Worm (Caenorhabditis elegans) whole organism, late embryonic: ENCODE data around the gene B0410.3.

ENCODE experiments used
- K02D7.2 ChIP-seq: sonication (generic microtip); optimal IDR thresholded peaks from 2 replicates; lab custom pipeline; 2017; ENCODE audit warnings: mild to moderate bottlenecking, missing genetic modification characterization, missing compliant biosample characterization
- K09A11.1 ChIP-seq: sonication (generic microtip); optimal IDR thresholded peaks from 2 replicates; lab custom pipeline; 2017; ENCODE audit warnings: antibody characterized with exemption, mild to moderate bottlenecking, missing genetic modification characterization, missing compliant biosample characterization; ENCODE audit not compliant: insufficient read depth
- Y22D7AL.16 ChIP-seq: sonication (generic microtip); optimal IDR thresholded peaks from 2 replicates; lab custom pipeline; 2016; ENCODE audit warnings: missing genetic modification characterization, missing compliant biosample characterization
- ceh-14 ChIP-seq: sonication (generic microtip); optimal IDR thresholded peaks from 2 replicates; lab custom pipeline; 2016; ENCODE audit warnings: missing genotype, missing genetic modification characterization, missing compliant biosample characterization
- ceh-24 ChIP-seq: sonication (generic microtip); optimal IDR thresholded peaks from 2 replicates; lab custom pipeline; 2016; ENCODE audit warnings: mild to moderate bottlenecking, missing genetic modification characterization, missing compliant biosample characterization
- ceh-31 ChIP-seq: sonication (generic microtip); optimal IDR thresholded peaks from 2 replicates; lab custom pipeline; 2016; ENCODE audit warnings: missing genetic modification characterization, missing compliant biosample characterization
- ceh-45 ChIP-seq: fragments of 200-800 bp; sonication (Bioruptor generic); IDR thresholded peaks from 2 replicates; pipeline ENCODE4 v1.3.6; 2022; ENCODE audit warnings: missing genetic modification reagents, missing genetic modification characterization, missing compliant biosample characterization
- ceh-6 ChIP-seq: fragments of 200-800 bp; sonication (Bioruptor generic); optimal IDR thresholded peaks from 2 replicates; lab custom pipeline; 2018; ENCODE audit warnings: mild to moderate bottlenecking, missing genetic modification characterization, missing compliant biosample characterization
- che-1 ChIP-seq: sonication (generic microtip); optimal IDR thresholded peaks from 2 replicates; lab custom pipeline; 2016; ENCODE audit warnings: mild to moderate bottlenecking, missing genetic modification characterization, missing compliant biosample characterization
- elt-4 ChIP-seq: sonication (generic microtip); optimal IDR thresholded peaks from 2 replicates; lab custom pipeline; 2016; ENCODE audit warnings: missing genetic modification characterization, missing compliant biosample characterization
- ets-4 ChIP-seq: sonication (generic microtip); optimal IDR thresholded peaks from 2 replicates; lab custom pipeline; 2016; ENCODE audit warnings: missing genetic modification characterization, missing compliant biosample characterization
- hlh-6 ChIP-seq: sonication (generic microtip); optimal IDR thresholded peaks from 2 replicates; lab custom pipeline; 2016; ENCODE audit warnings: missing genotype, missing genetic modification characterization, missing compliant biosample characterization
- lim-6 ChIP-seq: sonication (generic microtip); optimal IDR thresholded peaks from 2 replicates; lab custom pipeline; 2016; ENCODE audit warnings: missing genetic modification characterization, missing compliant biosample characterization
- lin-11 ChIP-seq: fragments of 200-800 bp; sonication (Bioruptor generic); optimal IDR thresholded peaks from 2 replicates; lab custom pipeline; 2018; ENCODE audit warnings: mild to moderate bottlenecking, missing genetic modification characterization, missing compliant biosample characterization
- nhr-11 ChIP-seq: fragments of 150-350 bp; optimal IDR thresholded peaks from 2 replicates; lab custom pipeline; 2014; ENCODE audit warnings: missing biosample characterization, missing genetic modification characterization
- nhr-232 ChIP-seq: sonication (generic microtip); optimal IDR thresholded peaks from 2 replicates; lab custom pipeline; 2016; ENCODE audit warnings: missing genetic modification characterization, missing compliant biosample characterization
- npax-4 ChIP-seq: sonication (generic microtip); optimal IDR thresholded peaks from 2 replicates; lab custom pipeline; 2016; ENCODE audit warnings: missing genetic modification characterization, missing compliant biosample characterization
- pax-1 ChIP-seq: fragments of 150-350 bp; optimal IDR thresholded peaks from 2 replicates; lab custom pipeline; 2014; ENCODE audit warnings: missing biosample characterization, missing genetic modification characterization
- pha-2 ChIP-seq: sonication (generic microtip); optimal IDR thresholded peaks from 2 replicates; lab custom pipeline; 2017; ENCODE audit warnings: mild to moderate bottlenecking, missing genetic modification characterization, missing compliant biosample characterization
- pros-1 ChIP-seq: fragments of 150-350 bp; optimal IDR thresholded peaks from 2 replicates; lab custom pipeline; 2014; ENCODE audit warnings: missing biosample characterization, missing genetic modification reagents, missing genetic modification characterization
- ref-2 ChIP-seq: sonication (generic microtip); optimal IDR thresholded peaks from 2 replicates; lab custom pipeline; 2016; ENCODE audit warnings: missing genetic modification characterization, missing compliant biosample characterization
- sdc-2 ChIP-seq: sonication (generic microtip); optimal IDR thresholded peaks from 2 replicates; lab custom pipeline; 2016; ENCODE audit warnings: missing genotype, missing genetic modification characterization, missing compliant biosample characterization
- sox-2 ChIP-seq: fragments of 200-800 bp; sonication (Bioruptor generic); IDR thresholded peaks from 2 replicates; pipeline ENCODE4 v1.3.6; 2022; ENCODE audit warnings: missing genetic modification reagents, missing genetic modification characterization, missing compliant biosample characterization
- syd-9 ChIP-seq: sonication (generic microtip); optimal IDR thresholded peaks from 2 replicates; lab custom pipeline; 2016; ENCODE audit warnings: mild to moderate bottlenecking, missing genetic modification characterization, moderate library complexity, missing compliant biosample characterization
- tbx-7 ChIP-seq: sonication (generic microtip); optimal IDR thresholded peaks from 2 replicates; lab custom pipeline; 2016; ENCODE audit warnings: missing genotype, missing genetic modification characterization, missing compliant biosample characterization
- ttx-3 ChIP-seq: sonication (generic microtip); optimal IDR thresholded peaks from 2 replicates; lab custom pipeline; 2016; ENCODE audit warnings: missing genetic modification reagents, missing genetic modification characterization, missing compliant biosample characterization
- unc-3 ChIP-seq, 2 experiments: fragments of 200-800 bp in 1 of 2; sonication (Bioruptor generic) in 1 of 2; sonication (generic microtip) in 1 of 2; conservative IDR thresholded peaks in 1 of 2; optimal IDR thresholded peaks in 1 of 2; 2 replicates each; pipeline versions ENCODE4 v1.3.6 to Lab custom; 2016 to 2022; ENCODE audit warnings: missing compliant biosample characterization in 2 of 2, missing genetic modification characterization in 2 of 2, missing genetic modification reagents in 1 of 2
- unc-42 ChIP-seq: sonication (generic microtip); optimal IDR thresholded peaks from 2 replicates; lab custom pipeline; 2016; ENCODE audit warnings: missing genotype, missing genetic modification characterization, missing compliant biosample characterization
- unc-55 ChIP-seq: sonication (generic microtip); optimal IDR thresholded peaks from 2 replicates; lab custom pipeline; 2017; ENCODE audit warnings: missing biosample characterization, missing genetic modification reagents, missing genetic modification characterization
- unc-86 ChIP-seq: sonication (generic microtip); optimal IDR thresholded peaks from 2 replicates; lab custom pipeline; 2016; ENCODE audit warnings: missing genetic modification characterization, missing compliant biosample characterization
- zip-5 ChIP-seq: sonication (generic microtip); optimal IDR thresholded peaks from 2 replicates; lab custom pipeline; 2016; ENCODE audit warnings: missing genetic modification characterization, missing compliant biosample characterization
- ztf-16 ChIP-seq: sonication (generic microtip); optimal IDR thresholded peaks from 2 replicates; lab custom pipeline; 2017; ENCODE audit warnings: missing genetic modification characterization, missing compliant biosample characterization

B0410.3 gene

ce11 chrX:2925950-2926349 is 34.7 kb upstream of the B0410.3 start:
- no peak for TF ChIP-seq lim-6 (tag; lab: Kevin White, UChicago)
- peak; percentile 42 for TF ChIP-seq ceh-31 (tag; lab: Kevin White, UChicago)
- TF ChIP-seq unc-42 (tag; lab: Kevin White, UChicago), result peak; percentile 89
- TF ChIP-seq, all 69 proteins: peak for 2

ce11 chrX:2924438-2924837 is 33.1 kb upstream of the B0410.3 start:
- TF ChIP-seq unc-42 (tag; lab: Kevin White, UChicago), result peak; percentile 79
- no peak for TF ChIP-seq K09A11.1
- TF ChIP-seq ceh-31 (tag; lab: Kevin White, UChicago), result peak; percentile 7
- no peak for TF ChIP-seq nhr-232 (tag; lab: Kevin White, UChicago)
- peak; percentile 5 for TF ChIP-seq ceh-14 (tag; lab: Kevin White, UChicago)
- TF ChIP-seq unc-55 (GFP tag; lab: Kevin White, UChicago), result peak; percentile 31

- TF ChIP-seq sdc-2, result no peak
- no peak for TF ChIP-seq K02D7.2
- no peak for TF ChIP-seq lin-11 (tag; lab: Kevin White, UChicago)
- no peak for TF ChIP-seq sox-2
- no peak for TF ChIP-seq unc-86 (tag; lab: Kevin White, UChicago)
- TF ChIP-seq K09A11.1, result no peak
- no peak for TF ChIP-seq npax-4 (tag; lab: Kevin White, UChicago)
- TF ChIP-seq ceh-24, result no peak
- no peak for TF ChIP-seq nhr-11 (tag; lab: Kevin White, UChicago)
- no peak for TF ChIP-seq ceh-45 (GFP tag; lab: Robert Waterston, UW)
- TF ChIP-seq ref-2 (tag; lab: Kevin White, UChicago), result no peak
- TF ChIP-seq che-1 (tag; lab: Kevin White, UChicago), result no peak
These were observed 32.6 kb upstream of the B0410.3 start, which contains the start of gene hst-3.2 for ce11 chrX:2923888-2924287. hst-3.2 (minus strand) TSS chrX:2923988.

- TF ChIP-seq unc-42 (tag; lab: Kevin White, UChicago), result peak; percentile 36
- TF ChIP-seq pros-1 (tag; lab: Kevin White, UChicago), result no peak
These were observed 31.4 kb upstream of the B0410.3 start for ce11 chrX:2922602-2923203.

ce11 chrX:2921737-2922136 is 30.4 kb upstream of the B0410.3 start:
- TF ChIP-seq unc-42 (tag; lab: Kevin White, UChicago) (peak; percentile 43), ets-4 (tag; lab: Kevin White, UChicago) (no peak)
- TF ChIP-seq, all 69 proteins: peak for 1

- TF ChIP-seq ceh-45 (GFP tag; lab: Robert Waterston, UW) (no peak), pros-1 (tag; lab: Kevin White, UChicago) (no peak), hlh-6 (tag; lab: Kevin White, UChicago) (no peak), K02D7.2 (no peak), ztf-16 (tag; lab: Kevin White, UChicago) (no peak), elt-4 (tag; lab: Kevin White, UChicago) (no peak), tbx-7 (no peak), pax-1 (tag; lab: Kevin White, UChicago) (no peak), ref-2 (tag; lab: Kevin White, UChicago) (no peak), lin-11 (tag; lab: Kevin White, UChicago) (no peak), pha-2 (tag; lab: Kevin White, UChicago) (no peak), lim-6 (tag; lab: Kevin White, UChicago) (no peak), Y22D7AL.16 (tag; lab: Kevin White, UChicago) (no peak), ceh-6 (GFP tag; lab: Kevin White, UChicago) (no peak), ets-4 (tag; lab: Kevin White, UChicago) (no peak), unc-42 (tag; lab: Kevin White, UChicago) (peak; percentile 78), sox-2 (no peak), ttx-3 (tag; lab: Kevin White, UChicago) (peak; percentile 15), unc-55 (GFP tag; lab: Kevin White, UChicago) (peak; percentile 89), ceh-31 (tag; lab: Kevin White, UChicago) (peak; percentile 12), unc-3 (GFP tag; conservative IDR thresholded peaks at IDR 0.05; lab: Robert Waterston, UW) (no peak), unc-3 (tag; optimal IDR thresholded peaks at IDR 0.05; lab: Kevin White, UChicago) (no peak), syd-9 (tag; lab: Kevin White, UChicago) (no peak), zip-5 (no peak)
- TF ChIP-seq, all 69 proteins: peak for 4
These were observed 29.2 kb upstream of the B0410.3 start for ce11 chrX:2920456-2920855.
